Worm (Caenorhabditis elegans) whole organism, late embryonic: Measurements from ENCODE around the gene msp-76.

Source experiments
- C38D4.7 ChIP-seq: fragments of 200-800 bp; sonication (Bioruptor generic); optimal IDR thresholded peaks from 2 replicates; lab custom pipeline; 2018; ENCODE audit warnings: mild to moderate bottlenecking, missing genetic modification characterization, moderate library complexity, missing compliant biosample characterization
- F13H6.1 ChIP-seq: sonication (generic microtip); optimal IDR thresholded peaks from 2 replicates; lab custom pipeline; 2016; ENCODE audit warnings: missing genetic modification characterization, missing compliant biosample characterization
- K02D7.2 ChIP-seq: sonication (generic microtip); optimal IDR thresholded peaks from 2 replicates; lab custom pipeline; 2017; ENCODE audit warnings: mild to moderate bottlenecking, missing genetic modification characterization, missing compliant biosample characterization
- K09A11.1 ChIP-seq: sonication (generic microtip); optimal IDR thresholded peaks from 2 replicates; lab custom pipeline; 2017; ENCODE audit warnings: antibody characterized with exemption, mild to moderate bottlenecking, missing genetic modification characterization, missing compliant biosample characterization; ENCODE audit not compliant: insufficient read depth
- T23F11.4 ChIP-seq: fragments of 200-800 bp; sonication (Bioruptor generic); optimal IDR thresholded peaks from 2 replicates; lab custom pipeline; 2018; ENCODE audit warnings: mild to moderate bottlenecking, missing genetic modification characterization, missing compliant biosample characterization
- Y22D7AL.16 ChIP-seq: sonication (generic microtip); optimal IDR thresholded peaks from 2 replicates; lab custom pipeline; 2016; ENCODE audit warnings: missing genetic modification characterization, missing compliant biosample characterization
- ahr-1 ChIP-seq: sonication (generic microtip); optimal IDR thresholded peaks from 2 replicates; lab custom pipeline; 2016; ENCODE audit warnings: missing genetic modification characterization, missing compliant biosample characterization
- ceh-14 ChIP-seq: sonication (generic microtip); optimal IDR thresholded peaks from 2 replicates; lab custom pipeline; 2016; ENCODE audit warnings: missing genotype, missing genetic modification characterization, missing compliant biosample characterization
- ceh-18 ChIP-seq: sonication (generic microtip); optimal IDR thresholded peaks from 2 replicates; lab custom pipeline; 2016; ENCODE audit warnings: missing genetic modification characterization, missing compliant biosample characterization
- ceh-2 ChIP-seq: sonication (generic microtip); optimal IDR thresholded peaks from 2 replicates; lab custom pipeline; 2016; ENCODE audit warnings: missing genotype, missing genetic modification characterization, missing compliant biosample characterization
- ceh-31 ChIP-seq: sonication (generic microtip); optimal IDR thresholded peaks from 2 replicates; lab custom pipeline; 2016; ENCODE audit warnings: missing genetic modification characterization, missing compliant biosample characterization
- ceh-34 ChIP-seq: sonication (generic microtip); optimal IDR thresholded peaks from 2 replicates; lab custom pipeline; 2016; ENCODE audit warnings: mild to moderate bottlenecking, missing genetic modification characterization, missing compliant biosample characterization
- ceh-45 ChIP-seq: fragments of 200-800 bp; sonication (Bioruptor generic); IDR thresholded peaks from 2 replicates; pipeline ENCODE4 v1.3.6; 2022; ENCODE audit warnings: missing genetic modification reagents, missing genetic modification characterization, missing compliant biosample characterization
- ceh-48 ChIP-seq: sonication (generic microtip); optimal IDR thresholded peaks from 2 replicates; lab custom pipeline; 2016; ENCODE audit warnings: missing genetic modification characterization, inconsistent platforms, missing compliant biosample characterization
- ceh-6 ChIP-seq: fragments of 200-800 bp; sonication (Bioruptor generic); optimal IDR thresholded peaks from 2 replicates; lab custom pipeline; 2018; ENCODE audit warnings: mild to moderate bottlenecking, missing genetic modification characterization, missing compliant biosample characterization
- dve-1 ChIP-seq: sonication (generic microtip); optimal IDR thresholded peaks from 2 replicates; lab custom pipeline; 2017; ENCODE audit warnings: antibody characterized with exemption, mild to moderate bottlenecking, missing genetic modification characterization, missing compliant biosample characterization
- elt-4 ChIP-seq: sonication (generic microtip); optimal IDR thresholded peaks from 2 replicates; lab custom pipeline; 2016; ENCODE audit warnings: missing genetic modification characterization, missing compliant biosample characterization
- ets-4 ChIP-seq: sonication (generic microtip); optimal IDR thresholded peaks from 2 replicates; lab custom pipeline; 2016; ENCODE audit warnings: missing genetic modification characterization, missing compliant biosample characterization
- eyg-1 ChIP-seq: sonication (generic microtip); optimal IDR thresholded peaks from 2 replicates; lab custom pipeline; 2016; ENCODE audit warnings: missing genotype, missing genetic modification characterization, missing compliant biosample characterization
- fax-1 ChIP-seq: sonication (generic microtip); optimal IDR thresholded peaks from 2 replicates; lab custom pipeline; 2016; ENCODE audit warnings: missing genotype, missing genetic modification characterization, missing compliant biosample characterization
- hlh-13 ChIP-seq: fragments of 200-800 bp; sonication (Bioruptor generic); optimal IDR thresholded peaks from 2 replicates; lab custom pipeline; 2018; ENCODE audit warnings: mild to moderate bottlenecking, missing genetic modification characterization, missing compliant biosample characterization
- hlh-15 ChIP-seq: sonication (generic microtip); optimal IDR thresholded peaks from 2 replicates; lab custom pipeline; 2016; ENCODE audit warnings: missing genetic modification characterization, missing compliant biosample characterization
- hlh-30 ChIP-seq: sonication (generic microtip); optimal IDR thresholded peaks from 2 replicates; lab custom pipeline; 2017; ENCODE audit warnings: antibody characterized with exemption, missing genetic modification characterization, missing compliant biosample characterization; ENCODE audit not compliant: insufficient read depth
- hlh-6 ChIP-seq: sonication (generic microtip); optimal IDR thresholded peaks from 2 replicates; lab custom pipeline; 2016; ENCODE audit warnings: missing genotype, missing genetic modification characterization, missing compliant biosample characterization
- mec-3 ChIP-seq: sonication (generic microtip); optimal IDR thresholded peaks from 2 replicates; lab custom pipeline; 2016; ENCODE audit warnings: borderline replicate concordance, missing genetic modification characterization, missing compliant biosample characterization
- nfya-1 ChIP-seq: sonication (generic microtip); optimal IDR thresholded peaks from 2 replicates; lab custom pipeline; 2017; ENCODE audit warnings: missing genetic modification characterization, mild to moderate bottlenecking, missing compliant biosample characterization, antibody characterized with exemption, moderate library complexity
- nhr-11 ChIP-seq: fragments of 150-350 bp; optimal IDR thresholded peaks from 2 replicates; lab custom pipeline; 2014; ENCODE audit warnings: missing biosample characterization, missing genetic modification characterization
- nhr-232 ChIP-seq: sonication (generic microtip); optimal IDR thresholded peaks from 2 replicates; lab custom pipeline; 2016; ENCODE audit warnings: missing genetic modification characterization, missing compliant biosample characterization
- npax-4 ChIP-seq: sonication (generic microtip); optimal IDR thresholded peaks from 2 replicates; lab custom pipeline; 2016; ENCODE audit warnings: missing genetic modification characterization, missing compliant biosample characterization
- pat-9 ChIP-seq: fragments of 200-800 bp; sonication (Bioruptor generic); optimal IDR thresholded peaks from 2 replicates; lab custom pipeline; 2018; ENCODE audit warnings: mild to moderate bottlenecking, missing genetic modification characterization, moderate library complexity, missing compliant biosample characterization
- pqm-1 ChIP-seq: sonication (generic microtip); optimal IDR thresholded peaks from 2 replicates; lab custom pipeline; 2016; ENCODE audit warnings: missing genetic modification characterization, missing compliant biosample characterization
- pros-1 ChIP-seq: fragments of 150-350 bp; optimal IDR thresholded peaks from 2 replicates; lab custom pipeline; 2014; ENCODE audit warnings: missing biosample characterization, missing genetic modification reagents, missing genetic modification characterization
- sox-2 ChIP-seq: fragments of 200-800 bp; sonication (Bioruptor generic); IDR thresholded peaks from 2 replicates; pipeline ENCODE4 v1.3.6; 2022; ENCODE audit warnings: missing genetic modification reagents, missing genetic modification characterization, missing compliant biosample characterization
- syd-9 ChIP-seq: sonication (generic microtip); optimal IDR thresholded peaks from 2 replicates; lab custom pipeline; 2016; ENCODE audit warnings: mild to moderate bottlenecking, missing genetic modification characterization, moderate library complexity, missing compliant biosample characterization
- ttx-3 ChIP-seq: sonication (generic microtip); optimal IDR thresholded peaks from 2 replicates; lab custom pipeline; 2016; ENCODE audit warnings: missing genetic modification reagents, missing genetic modification characterization, missing compliant biosample characterization
- unc-3 ChIP-seq, 2 experiments: fragments of 200-800 bp in 1 of 2; sonication (Bioruptor generic) in 1 of 2; sonication (generic microtip) in 1 of 2; conservative IDR thresholded peaks in 1 of 2; optimal IDR thresholded peaks in 1 of 2; 2 replicates each; pipeline versions ENCODE4 v1.3.6 to Lab custom; 2016 to 2022; ENCODE audit warnings: missing compliant biosample characterization in 2 of 2, missing genetic modification characterization in 2 of 2, missing genetic modification reagents in 1 of 2
- unc-86 ChIP-seq: sonication (generic microtip); optimal IDR thresholded peaks from 2 replicates; lab custom pipeline; 2016; ENCODE audit warnings: missing genetic modification characterization, missing compliant biosample characterization
- ztf-16 ChIP-seq: sonication (generic microtip); optimal IDR thresholded peaks from 2 replicates; lab custom pipeline; 2017; ENCODE audit warnings: missing genetic modification characterization, missing compliant biosample characterization

Gene msp-76

ce11 chrIV:9668103-9668672 lies 20.6 kb upstream of the msp-76 start:
- TF ChIP-seq hlh-30 (tag; lab: Kevin White, UChicago): peak; percentile 7
- TF ChIP-seq ttx-3 (tag; lab: Kevin White, UChicago): no peak
- no peak for TF ChIP-seq T23F11.4 (GFP tag; lab: Kevin White, UChicago)
- no peak for TF ChIP-seq ceh-45
- TF ChIP-seq ceh-48 (tag; lab: Kevin White, UChicago): no peak
- TF ChIP-seq, all 69 proteins: peak for 1

ce11 chrIV:9669969-9670368 lies 18.8 kb upstream of the msp-76 start:
- TF ChIP-seq sox-2 (GFP tag; lab: Robert Waterston, UW) (no peak), nhr-232 (tag; lab: Kevin White, UChicago) (no peak), hlh-30 (tag; lab: Kevin White, UChicago) (peak; percentile 72), eyg-1 (tag; lab: Kevin White, UChicago) (no peak), elt-4 (tag; lab: Kevin White, UChicago) (no peak), K09A11.1 (tag; lab: Kevin White, UChicago) (no peak)

- TF ChIP-seq hlh-30 (tag; lab: Kevin White, UChicago): peak; percentile 48
- TF ChIP-seq dve-1 (tag; lab: Kevin White, UChicago): no peak
- peak; percentile 18 for TF ChIP-seq ceh-34 (tag; lab: Kevin White, UChicago)
- no peak for TF ChIP-seq unc-3 (GFP tag; conservative IDR thresholded peaks at IDR 0.05; lab: Robert Waterston, UW)
- TF ChIP-seq unc-3 (tag; optimal IDR thresholded peaks at IDR 0.05; lab: Kevin White, UChicago): no peak
- no peak for TF ChIP-seq ceh-31 (tag; lab: Kevin White, UChicago)
- TF ChIP-seq F13H6.1 (tag; lab: Kevin White, UChicago): peak; percentile 30
- TF ChIP-seq ttx-3 (tag; lab: Kevin White, UChicago): no peak
- TF ChIP-seq ceh-18 (tag; lab: Kevin White, UChicago): peak; percentile 14
- no peak for TF ChIP-seq hlh-6 (tag; lab: Kevin White, UChicago)
- TF ChIP-seq hlh-15 (tag; lab: Kevin White, UChicago): no peak
- no peak for TF ChIP-seq unc-86 (tag; lab: Kevin White, UChicago)
- TF ChIP-seq pqm-1 (tag; lab: Kevin White, UChicago): peak; percentile 10
- no peak for TF ChIP-seq ahr-1 (tag; lab: Kevin White, UChicago)
- no peak for TF ChIP-seq ceh-6 (GFP tag; lab: Kevin White, UChicago)
- TF ChIP-seq fax-1 (tag; lab: Kevin White, UChicago): no peak
- TF ChIP-seq C38D4.7: no peak
- no peak for TF ChIP-seq pat-9
Measured at ce11 chrIV:9671001-9671652, 17.7 kb upstream of the msp-76 start.

- TF ChIP-seq hlh-30 (tag; lab: Kevin White, UChicago) (peak; percentile 30), ceh-48 (tag; lab: Kevin White, UChicago) (no peak)
Measured at ce11 chrIV:9672434-9672833, 16.4 kb upstream of the msp-76 start.

- TF ChIP-seq ceh-14 (tag; lab: Kevin White, UChicago) (no peak), ceh-6 (GFP tag; lab: Kevin White, UChicago) (no peak), nhr-11 (tag; lab: Kevin White, UChicago) (no peak), ceh-45 (no peak), pros-1 (tag; lab: Kevin White, UChicago) (no peak), unc-86 (tag; lab: Kevin White, UChicago) (no peak), mec-3 (tag; lab: Kevin White, UChicago) (no peak), pqm-1 (tag; lab: Kevin White, UChicago) (no peak), eyg-1 (tag; lab: Kevin White, UChicago) (no peak), ets-4 (no peak), syd-9 (tag; lab: Kevin White, UChicago) (no peak), nfya-1 (no peak), npax-4 (tag; lab: Kevin White, UChicago) (no peak), ztf-16 (tag; lab: Kevin White, UChicago) (no peak), Y22D7AL.16 (tag; lab: Kevin White, UChicago) (no peak), F13H6.1 (tag; lab: Kevin White, UChicago) (no peak), hlh-13 (GFP tag; lab: Kevin White, UChicago) (no peak), ceh-31 (tag; lab: Kevin White, UChicago) (no peak), K02D7.2 (tag; lab: Kevin White, UChicago) (no peak), ceh-2 (tag; lab: Kevin White, UChicago) (no peak)
Measured at ce11 chrIV:9673206-9673605, 15.6 kb upstream of the msp-76 start.
